Worm (Caenorhabditis elegans): ENCODE results near the gene F54D1.1.

ce11 chrIV:11229013-11229412 lies 32.6 kb upstream of the F54D1.1 start:
- TF ChIP-seq aly-2 (tag; optimal IDR thresholded peaks at IDR 0.05) (no peak), ceh-82 (tag; optimal IDR thresholded peaks at IDR 0.05) (no peak), nhr-84 (tag; optimal IDR thresholded peaks at IDR 0.05) (no peak), C04F5.9 (tag; optimal IDR thresholded peaks at IDR 0.05) (no peak), lin-35 (GFP tag; optimal IDR thresholded peaks at IDR 0.05) (no peak), lsy-2 (tag; optimal IDR thresholded peaks at IDR 0.05) (no peak), Y116A8C.19 (tag; optimal IDR thresholded peaks at IDR 0.05; ENCODE audit: borderline replicate concordance) (no peak), lin-15B (tag; optimal IDR thresholded peaks at IDR 0.05) (no peak), pag-3 (tag; optimal IDR thresholded peaks at IDR 0.05; ENCODE audit: borderline replicate concordance, insufficient read depth) (no peak), mab-9 (GFP tag; IDR thresholded peaks at IDR 0.05) (no peak), unc-62 (GFP tag; optimal IDR thresholded peaks at IDR 0.05) (no peak), vab-15 (tag; optimal IDR thresholded peaks at IDR 0.05) (no peak)

Measured in whole organism, L1 larva.